Worm (Caenorhabditis elegans): ENCODE measurements around the gene T23E7.2.
"Not testable (repeated sequence)": the region's sequence is repeated elsewhere in the genome, so short reads cannot be mapped to it uniquely, and the experiment has no call there.

The T23E7.2 gene

DNA sequence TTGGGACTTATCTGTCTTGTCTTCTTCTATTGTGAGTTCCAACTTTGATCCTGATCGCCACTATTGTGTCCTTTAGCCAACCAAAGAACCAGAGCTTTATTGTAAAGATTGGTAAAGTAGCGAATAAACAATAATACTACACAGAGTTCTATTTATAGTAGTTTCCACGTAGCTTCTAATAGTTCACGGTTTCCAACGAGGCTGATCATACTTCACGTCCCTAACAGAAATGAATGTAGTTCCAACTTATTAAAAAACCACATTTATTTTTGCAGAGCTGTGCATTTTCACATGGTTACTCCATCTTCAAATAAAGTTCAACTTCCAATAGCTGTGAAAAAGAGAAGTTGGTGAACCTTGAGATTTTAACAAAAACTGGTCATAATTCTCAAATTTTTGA lies 21.4 kb upstream of the T23E7.2 start, which contains the start of gene tmem-218:
tmem-218 (plus strand) TSS at position 301 of the 400 bp plus-strand sequence.
- not testable (repeated sequence) for TF ChIP-seq unc-62 (GFP tag; optimal IDR thresholded peaks at IDR 0.05)

DNA sequence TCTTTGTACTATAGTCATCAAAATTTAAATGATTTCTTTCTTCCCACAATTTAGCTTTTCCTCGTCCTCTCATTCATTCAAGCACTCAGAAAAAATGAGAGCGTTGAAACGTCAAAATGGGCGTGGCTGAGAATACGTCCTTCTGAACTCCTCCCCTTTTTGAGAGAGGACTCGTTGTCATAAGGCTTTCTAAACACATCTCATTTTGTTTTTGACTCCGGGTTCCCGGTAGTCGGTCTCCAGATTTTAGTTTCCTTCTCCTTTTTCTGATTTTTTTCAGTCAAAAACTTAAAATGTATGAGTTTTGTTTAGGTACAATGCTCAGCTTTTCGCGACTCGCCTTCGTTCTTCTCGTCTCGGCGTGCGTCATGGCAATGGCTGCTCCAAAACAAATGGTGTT lies 8.7 kb upstream of the T23E7.2 start, which contains the start of gene nlp-6:
nlp-6 (plus strand) TSS at position 301 of the 400 bp plus-strand sequence.
- TF ChIP-seq unc-62 (GFP tag; optimal IDR thresholded peaks at IDR 0.05), result no peak

DNA sequence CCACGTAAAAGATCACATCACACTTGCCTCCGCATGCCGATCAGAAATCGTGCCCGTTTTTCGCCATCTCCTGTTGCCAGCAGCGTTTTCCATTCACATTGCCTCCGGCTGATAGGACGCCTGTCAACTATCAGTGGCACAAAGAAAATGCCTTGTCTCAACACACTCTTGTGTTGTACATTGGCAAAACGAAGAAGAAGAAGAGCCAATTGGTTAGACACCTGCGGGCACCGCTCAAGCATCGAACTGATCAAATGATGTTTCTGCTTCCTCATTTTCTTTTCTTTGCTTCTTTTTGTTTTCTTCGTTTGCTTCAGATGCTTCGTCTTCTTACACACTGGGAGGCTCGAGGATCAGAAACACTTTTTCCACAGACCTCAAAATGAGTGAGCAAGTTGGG lies 3.5 kb upstream of the T23E7.2 start:
- no peak for TF ChIP-seq unc-62 (GFP tag; optimal IDR thresholded peaks at IDR 0.05)

DNA sequence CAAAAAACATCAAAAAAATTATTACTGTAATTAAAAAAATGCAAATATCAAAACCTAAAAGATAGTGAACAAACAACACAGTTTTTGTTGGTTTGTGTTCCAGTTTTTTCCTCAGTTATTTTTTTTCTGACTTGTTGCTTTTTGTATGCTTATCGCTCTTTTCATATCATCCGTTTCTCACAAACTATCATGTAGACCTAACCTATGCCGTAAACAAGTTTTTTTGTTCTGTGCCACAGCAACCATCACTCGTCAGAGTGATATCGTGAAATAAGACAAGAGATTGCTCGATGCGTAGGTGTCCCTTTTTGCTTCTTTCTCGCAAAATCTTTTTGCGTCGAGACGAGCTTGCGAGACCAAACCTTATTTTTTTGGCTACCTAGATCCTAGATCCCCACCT lies 1.4 kb downstream of the T23E7.2 start:
- no peak for TF ChIP-seq unc-62 (GFP tag; optimal IDR thresholded peaks at IDR 0.05)

DNA sequence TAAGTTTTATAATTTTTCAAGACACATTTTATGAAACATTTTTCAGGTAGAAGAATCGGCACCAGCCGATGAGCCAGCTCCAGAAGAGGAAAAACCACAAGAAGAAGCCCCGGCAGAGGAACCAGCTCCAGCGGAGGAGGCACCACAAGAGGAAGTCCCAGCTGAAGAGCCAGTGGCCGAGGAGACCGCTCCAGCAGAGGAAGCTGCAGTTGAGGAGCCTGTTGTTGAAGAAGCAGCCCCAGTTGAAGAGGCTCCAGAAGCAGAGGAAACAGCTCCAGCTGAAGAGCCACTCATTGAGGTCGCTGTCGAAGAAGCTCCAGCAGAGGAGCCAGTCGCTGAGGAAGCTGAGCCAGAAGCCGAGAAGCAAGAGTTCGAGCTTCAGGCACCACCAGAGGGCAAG lies 3.5 kb downstream of the T23E7.2 start:
- no peak for TF ChIP-seq unc-62 (GFP tag; optimal IDR thresholded peaks at IDR 0.05)

DNA sequence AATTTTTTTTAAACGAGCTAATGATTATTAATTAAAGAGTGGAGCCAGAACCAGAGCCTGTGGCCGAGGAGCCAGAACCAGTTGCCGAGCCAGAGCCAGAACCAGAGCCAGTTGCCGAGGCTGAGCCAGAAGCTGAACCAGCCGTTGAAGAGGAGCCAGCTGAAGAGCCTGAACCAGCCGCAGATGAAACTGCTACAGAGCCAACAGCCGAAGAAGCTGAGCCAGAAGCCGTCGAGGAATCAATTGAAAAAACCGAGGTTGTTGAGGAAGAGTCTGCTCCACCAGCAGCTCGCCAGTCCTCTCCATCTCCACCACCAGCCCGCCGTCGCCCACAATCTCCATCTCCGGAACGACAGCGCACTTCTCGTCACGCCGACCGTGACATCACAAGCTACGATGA lies 4.9 kb downstream of the T23E7.2 start:
- TF ChIP-seq unc-62 (GFP tag; optimal IDR thresholded peaks at IDR 0.05), result no peak

DNA sequence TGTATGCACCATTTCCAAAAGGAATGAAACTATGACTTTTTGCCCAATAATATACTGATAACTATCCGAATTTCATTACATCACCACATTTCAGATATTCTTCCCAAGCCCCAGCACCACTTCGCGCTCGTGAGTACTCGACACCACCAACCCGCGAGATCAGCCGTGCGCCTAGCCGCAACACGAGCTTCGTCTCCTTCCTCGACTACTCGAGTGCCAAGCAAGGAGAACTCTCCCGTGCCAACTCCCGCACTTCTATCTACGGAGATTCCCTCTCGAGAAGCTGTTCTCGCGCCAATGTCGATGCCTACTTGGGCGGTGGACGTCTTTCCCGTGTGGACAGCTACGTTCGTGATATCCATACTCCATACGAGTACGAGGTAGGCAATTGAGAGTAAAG lies 5.9 kb downstream of the T23E7.2 start:
- TF ChIP-seq unc-62 (GFP tag; optimal IDR thresholded peaks at IDR 0.05), result no peak

DNA sequence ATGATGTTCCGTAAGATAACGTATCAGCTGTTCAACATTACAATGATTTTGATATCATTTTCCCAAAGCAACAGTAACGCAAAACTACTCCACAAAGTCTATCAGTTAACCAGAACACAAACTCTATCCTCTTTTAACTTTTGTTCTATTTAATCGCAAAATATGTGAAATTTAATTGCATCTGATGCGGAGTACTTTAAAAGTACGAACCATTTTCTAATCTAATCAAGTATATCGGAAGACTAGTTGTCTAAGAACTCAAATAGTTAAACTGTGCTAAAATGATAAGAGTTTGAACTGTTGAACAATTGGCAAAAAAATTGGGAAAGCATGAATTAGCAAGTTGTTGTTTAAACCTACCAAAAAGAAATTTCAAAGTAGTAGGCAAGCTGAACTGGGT lies 10.7 kb downstream of the T23E7.2 start:
- no peak for TF ChIP-seq unc-62 (GFP tag; optimal IDR thresholded peaks at IDR 0.05)

DNA sequence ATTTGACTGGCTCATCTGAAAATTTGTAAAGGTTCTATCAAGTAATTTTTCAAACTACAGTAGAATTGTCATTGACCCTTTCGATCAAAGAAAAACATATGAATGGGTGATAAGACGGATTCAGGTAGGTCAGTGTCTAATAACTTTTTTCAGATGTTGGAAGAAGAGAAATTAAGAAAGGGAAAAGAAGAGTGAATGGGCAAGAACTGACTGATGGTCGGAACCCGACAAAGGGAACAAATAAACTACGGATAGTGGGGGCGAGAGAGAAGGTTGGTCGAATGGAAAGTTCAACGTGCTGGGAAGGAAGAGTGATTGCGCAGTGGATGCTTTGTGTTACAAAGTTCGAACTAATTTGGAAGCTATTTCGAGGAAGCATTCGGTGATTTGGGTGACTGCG lies 11.5 kb downstream of the T23E7.2 start:
- no peak for TF ChIP-seq unc-62 (GFP tag; optimal IDR thresholded peaks at IDR 0.05)

DNA sequence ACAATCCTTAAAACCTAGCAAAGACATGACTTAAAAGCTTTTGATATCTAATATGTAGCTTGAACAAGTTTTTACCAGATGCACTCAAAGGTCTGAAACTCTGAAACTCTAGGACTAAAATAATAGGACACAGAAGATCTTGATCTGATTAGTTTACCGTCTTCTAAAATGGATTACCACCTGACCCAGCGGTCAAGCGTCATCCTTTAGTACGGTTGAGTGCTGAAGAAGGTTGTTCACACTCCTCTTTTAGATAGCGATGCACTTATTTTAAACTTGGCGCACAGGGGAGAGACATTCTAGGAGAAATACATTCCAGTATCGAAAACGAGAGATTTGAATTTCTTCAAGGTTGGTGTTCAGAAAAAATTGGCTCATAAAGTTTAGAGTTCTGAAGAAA lies 12.9 kb downstream of the T23E7.2 start:
- no peak for TF ChIP-seq unc-62 (GFP tag; optimal IDR thresholded peaks at IDR 0.05)

DNA sequence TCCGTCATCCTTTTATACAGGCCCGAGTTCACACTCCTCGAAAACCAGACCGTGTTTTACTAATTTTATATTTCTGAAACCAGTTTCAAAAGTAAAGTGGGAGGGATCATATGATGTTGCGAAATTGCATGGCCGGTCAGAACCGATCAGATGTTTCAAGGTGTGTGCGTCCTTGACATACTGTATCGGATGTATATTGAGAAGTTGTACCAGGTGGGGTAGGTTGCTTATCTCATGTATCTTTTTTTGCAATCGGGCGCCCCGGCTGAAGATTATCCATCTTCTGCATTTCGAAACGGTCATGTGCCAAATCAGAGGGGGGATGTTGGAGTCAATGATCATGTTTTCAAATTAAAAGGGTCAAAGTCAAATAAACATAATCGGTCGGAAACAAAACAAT lies 13.9 kb downstream of the T23E7.2 start, which contains the start of gene T23E7.6:
T23E7.6 (minus strand) TSS at position 45 of the 400 bp plus-strand sequence.
- TF ChIP-seq unc-62 (GFP tag; optimal IDR thresholded peaks at IDR 0.05), result no peak

DNA sequence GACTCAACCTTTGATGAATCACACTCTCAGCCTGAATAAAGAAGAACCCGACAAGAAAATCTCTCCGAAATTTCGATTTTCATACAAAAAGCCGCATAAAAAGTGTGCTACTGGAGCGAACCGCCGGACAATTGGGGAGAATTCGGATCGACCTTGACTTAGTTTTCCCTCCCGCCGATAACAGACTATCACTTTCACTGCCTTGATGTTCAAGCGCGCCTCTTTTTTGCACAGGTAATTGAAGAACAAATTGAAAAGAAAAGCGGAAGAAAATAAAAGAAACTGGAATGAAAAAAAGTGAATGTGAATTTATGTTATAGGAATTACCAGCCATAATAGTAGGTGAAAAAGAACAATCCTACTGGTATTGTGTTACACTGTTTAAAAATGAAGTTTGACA lies 15.1 kb downstream of the T23E7.2 start:
- no peak for TF ChIP-seq unc-62 (GFP tag; optimal IDR thresholded peaks at IDR 0.05)

DNA sequence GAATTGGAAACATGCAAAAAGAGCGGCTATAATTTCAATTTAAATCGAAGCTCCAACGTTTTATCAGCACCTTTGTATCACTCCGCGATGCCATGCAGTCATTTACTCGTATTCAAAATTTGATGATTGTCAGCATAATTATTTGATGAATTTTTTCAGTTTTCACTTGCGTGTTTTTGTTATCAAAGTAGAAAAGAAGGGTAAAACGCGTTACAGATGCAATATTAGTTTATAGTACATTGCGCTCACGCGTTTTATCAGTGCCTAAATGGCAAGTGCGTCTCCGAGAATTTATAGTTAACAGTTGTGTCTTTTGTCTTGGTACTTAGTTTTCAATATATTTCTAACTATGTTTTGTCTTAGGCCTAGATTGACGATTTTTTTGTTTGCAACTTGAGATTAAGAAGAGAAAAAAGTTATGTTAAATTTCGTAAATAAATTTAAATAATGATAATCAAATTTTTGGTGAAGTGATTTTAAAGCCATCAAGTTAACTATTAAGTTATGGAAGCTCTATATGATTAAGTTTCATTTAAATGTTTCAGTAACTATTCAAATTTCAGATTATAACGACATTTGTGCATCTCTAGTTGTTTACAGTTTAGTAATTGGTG lies 23.9 kb downstream of the T23E7.2 start, which contains the start of gene cgt-2:
cgt-2 (plus strand) TSS at position 564 of the 614 bp plus-strand sequence.
- TF ChIP-seq unc-62 (GFP tag; optimal IDR thresholded peaks at IDR 0.05), result no peak

DNA sequence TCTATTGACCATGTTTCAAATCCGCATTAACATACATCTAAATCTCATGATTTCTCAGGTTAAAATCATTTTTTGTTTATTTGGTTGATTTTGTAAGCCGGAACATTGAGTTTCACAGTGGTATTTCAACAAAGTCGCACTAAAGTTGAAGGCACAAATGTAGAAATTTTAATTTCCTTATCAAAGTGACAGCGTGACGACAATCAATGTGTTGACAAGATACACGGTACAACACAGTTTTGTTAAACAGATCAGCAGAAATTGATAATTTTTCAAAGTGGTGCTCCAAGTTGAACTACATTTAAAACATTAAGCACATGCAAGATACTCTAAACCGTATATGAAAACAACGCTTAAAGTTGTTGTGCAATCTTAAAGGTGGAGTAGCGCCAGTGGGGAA lies 31.8 kb downstream of the T23E7.2 start:
- no peak for TF ChIP-seq unc-62 (GFP tag; optimal IDR thresholded peaks at IDR 0.05)

DNA sequence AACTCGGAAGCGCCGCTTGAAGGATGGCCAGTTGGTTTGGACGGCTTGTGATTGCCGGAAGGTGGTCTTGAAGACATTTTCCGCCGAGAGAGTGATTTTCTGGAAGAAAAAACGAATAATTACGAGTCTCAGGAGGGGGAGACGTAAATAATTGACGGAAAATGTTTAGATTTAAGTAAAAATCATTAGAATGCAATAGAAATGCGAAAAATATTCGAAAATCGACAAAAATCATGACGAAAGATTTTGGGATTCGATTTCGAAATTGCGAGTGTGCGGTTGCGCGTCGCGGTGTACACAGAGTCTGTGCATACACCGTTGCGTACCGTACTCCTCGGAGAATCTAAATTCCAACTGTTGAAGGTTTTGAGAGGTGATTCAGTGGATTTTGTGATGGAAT lies 40.8 kb downstream of the T23E7.2 start, which contains the start of gene H11L12.1:
H11L12.1 (minus strand) TSS at position 101 of the 400 bp plus-strand sequence.
- TF ChIP-seq unc-62 (GFP tag; optimal IDR thresholded peaks at IDR 0.05), result no peak

DNA sequence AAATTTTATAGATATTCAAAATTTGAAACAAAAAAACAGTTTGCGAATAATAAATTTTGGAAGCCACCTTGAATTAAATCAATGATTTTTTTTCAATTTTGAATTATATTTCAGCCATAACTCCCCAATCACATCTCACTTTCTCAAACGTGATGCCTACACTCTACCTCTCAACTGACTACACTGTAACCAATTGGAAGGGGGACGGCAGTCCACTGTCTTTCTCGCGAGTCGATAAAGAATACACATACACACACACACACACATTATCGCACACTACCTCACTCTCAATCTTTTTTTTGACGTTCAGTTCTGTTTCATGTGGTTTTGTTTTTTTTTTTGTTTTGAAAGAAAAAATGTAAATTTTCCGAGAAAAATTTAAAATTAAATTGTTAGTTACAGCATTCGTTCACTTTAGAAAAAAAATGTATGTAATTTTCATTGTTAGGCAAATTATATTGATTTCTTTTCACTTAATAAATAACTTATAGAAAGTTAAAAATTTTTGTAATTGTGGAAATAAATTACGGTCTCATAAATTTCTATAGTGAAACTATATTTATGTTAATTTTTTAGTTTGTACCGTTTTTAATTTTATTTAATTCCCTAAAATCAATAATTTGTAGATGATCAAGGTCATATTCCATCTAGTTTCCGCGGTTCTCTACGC lies 43.6 kb downstream of the T23E7.2 start, which contains the start of gene cTel55X.1:
cTel55X.1 (plus strand) TSS at position 620 of the 670 bp plus-strand sequence.
- TF ChIP-seq unc-62 (GFP tag; optimal IDR thresholded peaks at IDR 0.05), result no peak

Data from whole organism, dauer.